Worm (Caenorhabditis elegans) whole organism, dauer: Measurements from ENCODE around the gene chk-2.

Experiments
- unc-62 ChIP-seq: sonication (generic microtip); optimal IDR thresholded peaks from 2 replicates; lab custom pipeline; 2017; ENCODE audit warnings: missing biosample characterization, missing genetic modification reagents, missing genetic modification characterization

chk-2 gene

ce11 chrV:19897982-19898381 lies 17.8 kb downstream of the chk-2 start:
- no peak for TF ChIP-seq unc-62 (GFP tag; lab: Kevin White, UChicago)

- TF ChIP-seq unc-62 (GFP tag; lab: Kevin White, UChicago) = no peak
These were observed 18.3 kb downstream of the chk-2 start for ce11 chrV:19897557-19897956.

ce11 chrV:19895250-19895649 lies 20.6 kb downstream of the chk-2 start, which contains the start of gene gly-4:
Gene gly-4, minus strand, starts transcription at chrV:19895350.
- no peak for TF ChIP-seq unc-62 (GFP tag; lab: Kevin White, UChicago)

ce11 chrV:19882916-19883315 lies 32.9 kb downstream of the chk-2 start, which contains the start of gene Y116F11B.13:
Gene Y116F11B.13, plus strand, starts transcription at chrV:19883216.
- TF ChIP-seq unc-62 (GFP tag; lab: Kevin White, UChicago) = no peak

ce11 chrV:19867883-19868282 lies 47.9 kb downstream of the chk-2 start, which contains the start of gene Y116F11B.9:
Gene Y116F11B.9, minus strand, starts transcription at chrV:19867983.
- TF ChIP-seq unc-62 (GFP tag; lab: Kevin White, UChicago) = no peak

- TF ChIP-seq unc-62 (GFP tag; lab: Kevin White, UChicago) = no peak
These were observed 55.6 kb downstream of the chk-2 start for ce11 chrV:19860225-19860624.
